Worm (Caenorhabditis elegans): Measurements from ENCODE around the gene nsph-3.1.

DNA sequence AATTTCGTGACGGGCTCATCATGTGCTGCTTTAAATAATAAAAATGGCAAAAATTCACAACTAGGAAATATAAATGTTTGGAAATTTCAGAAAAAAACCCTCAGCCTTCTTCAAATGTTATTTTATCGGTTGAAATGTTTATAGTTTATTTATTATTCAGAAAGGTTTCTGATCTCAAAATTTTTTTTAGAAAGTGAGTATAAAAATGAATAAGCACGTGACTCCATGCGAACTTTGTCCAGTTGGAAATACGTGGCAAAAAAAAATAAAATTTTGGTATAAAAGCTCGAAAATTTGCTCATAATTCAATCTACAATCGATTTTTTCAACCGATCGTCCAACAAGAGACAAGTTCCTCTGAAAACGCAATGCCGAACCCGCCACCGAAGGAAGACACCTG, at the start of gene nsph-3.1:
- no peak for TF ChIP-seq C16A3.4 (tag; optimal IDR thresholded peaks at IDR 0.05)
- no peak for TF ChIP-seq unc-130 (tag; optimal IDR thresholded peaks at IDR 0.05)
- TF ChIP-seq lin-35 (GFP tag; optimal IDR thresholded peaks at IDR 0.05) = no peak
- no peak for TF ChIP-seq ama-1 (optimal IDR thresholded peaks at IDR 0.05)
- TF ChIP-seq pax-3 (tag; optimal IDR thresholded peaks at IDR 0.05) = no peak
- no peak for TF ChIP-seq pag-3 (tag; optimal IDR thresholded peaks at IDR 0.05; ENCODE audit: borderline replicate concordance, insufficient read depth)
- TF ChIP-seq nhr-77 (tag; optimal IDR thresholded peaks at IDR 0.05) = no peak
- TF ChIP-seq nhr-237 (tag; optimal IDR thresholded peaks at IDR 0.05) = no peak
